Fruit fly (Drosophila melanogaster) whole organism, prepupa: Measurements from ENCODE around the gene CG6195.

Experiments used
- CG11762 ChIP-seq: fragments of 200-800 bp; sonication (Bioruptor generic); optimal IDR thresholded peaks from 3 replicates; lab custom pipeline; 2016; ENCODE audit warnings: missing biosample characterization, missing genetic modification characterization; ENCODE audit not compliant: insufficient read depth
- CG3032 ChIP-seq: fragments of 200-800 bp; optimal IDR thresholded peaks from 2 replicates; lab custom pipeline; 2019; ENCODE audit warnings: missing biosample characterization, mild to moderate bottlenecking, missing genetic modification characterization, moderate library complexity
- Eip93F ChIP-seq: fragments of 200-800 bp; sonication (Bioruptor generic); optimal IDR thresholded peaks from 2 replicates; lab custom pipeline; 2016; ENCODE audit warnings: missing biosample characterization, mild to moderate bottlenecking, missing genetic modification characterization
- Hr38 ChIP-seq: sonication (Bioruptor generic); optimal IDR thresholded peaks from 2 replicates; lab custom pipeline; 2016; ENCODE audit warnings: missing biosample characterization, missing genetic modification characterization
- Hr4 ChIP-seq: fragments of 200-800 bp; sonication (Bioruptor generic); optimal IDR thresholded peaks from 3 replicates; lab custom pipeline; 2016; ENCODE audit warnings: missing biosample characterization, missing genetic modification characterization
- Lpt ChIP-seq: fragments of 200-800 bp; sonication (Bioruptor generic); optimal IDR thresholded peaks from 3 replicates; lab custom pipeline; 2016; ENCODE audit warnings: missing biosample characterization, missing genetic modification characterization
- achi ChIP-seq: fragments of 200-800 bp; sonication (Bioruptor generic); optimal IDR thresholded peaks from 3 replicates; lab custom pipeline; 2016; ENCODE audit warnings: missing biosample characterization, missing genetic modification characterization

dm6 chr3R:19620953-19621352 is 27.3 kb downstream of the CG6195 start:
- no peak for TF ChIP-seq achi (GFP tag; lab: Kevin White, UChicago)
- no peak for TF ChIP-seq CG11762 (GFP tag; lab: Kevin White, UChicago)
- TF ChIP-seq Hr4 (GFP tag; lab: Kevin White, UChicago): no peak
- no peak for TF ChIP-seq CG3032
- TF ChIP-seq Hr38 (GFP tag; lab: Kevin White, UChicago): no peak
- TF ChIP-seq Eip93F (GFP tag; lab: Kevin White, UChicago): no peak
- no peak for TF ChIP-seq Lpt (GFP tag; lab: Kevin White, UChicago)
